Worm (Caenorhabditis elegans) whole organism, young adult: ENCODE results near the gene ugt-58.

Source experiments
- B0261.1 ChIP-seq: sonication (generic microtip); optimal IDR thresholded peaks from 2 replicates; lab custom pipeline; 2016; ENCODE audit warnings: mild to moderate bottlenecking, missing genetic modification characterization, moderate library complexity, missing compliant biosample characterization
- C06A6.2 ChIP-seq: fragments of 200-800 bp; sonication (Bioruptor generic); conservative IDR thresholded peaks from 2 replicates; pipeline ENCODE4 v1.3.6; 2022; ENCODE audit warnings: missing genetic modification characterization, missing compliant biosample characterization
- D2030.7 ChIP-seq: fragments of 200-800 bp; sonication (Bioruptor generic); IDR thresholded peaks from 2 replicates; pipeline ENCODE4 v1.3.6; 2022; ENCODE audit warnings: missing genetic modification reagents, missing genetic modification characterization, missing compliant biosample characterization
- F49E8.2 ChIP-seq: sonication (generic microtip); optimal IDR thresholded peaks from 3 replicates; lab custom pipeline; 2017; ENCODE audit warnings: missing genetic modification characterization, mild to moderate bottlenecking, missing compliant biosample characterization, antibody characterized with exemption, moderate library complexity; ENCODE audit not compliant: insufficient read depth
- F55B11.4 ChIP-seq: sonication (generic microtip); optimal IDR thresholded peaks from 2 replicates; lab custom pipeline; 2016; ENCODE audit warnings: missing compliant biosample characterization, missing genetic modification characterization, borderline replicate concordance; ENCODE audit not compliant: insufficient read depth
- T07F8.4 ChIP-seq: sonication (generic microtip); optimal IDR thresholded peaks from 2 replicates; lab custom pipeline; 2016; ENCODE audit warnings: mild to moderate bottlenecking, missing genetic modification characterization, moderate library complexity, missing compliant biosample characterization
- Y53F4B.3 ChIP-seq: fragments of 200-800 bp; sonication (Bioruptor generic); IDR thresholded peaks from 2 replicates; pipeline ENCODE4 v1.3.6; 2022; ENCODE audit warnings: missing genetic modification reagents, missing genetic modification characterization, missing compliant biosample characterization
- Y53G8AR.9 ChIP-seq: fragments of 200-800 bp; sonication (Bioruptor generic); conservative IDR thresholded peaks from 2 replicates; pipeline ENCODE4 v1.3.6; 2022; ENCODE audit warnings: missing genetic modification reagents, missing genetic modification characterization, missing compliant biosample characterization
- Y56A3A.18 ChIP-seq: fragments of 200-800 bp; sonication (Bioruptor generic); IDR thresholded peaks from 2 replicates; pipeline ENCODE4 v1.3.6; 2022; ENCODE audit warnings: missing genetic modification reagents, missing genetic modification characterization, missing compliant biosample characterization
- Y79H2A.3 ChIP-seq: fragments of 200-800 bp; sonication (Bioruptor generic); conservative IDR thresholded peaks from 2 replicates; pipeline ENCODE4 v1.3.6; 2022; ENCODE audit warnings: missing genetic modification reagents, missing genetic modification characterization, missing compliant biosample characterization
- akir-1 ChIP-seq: fragments of 200-800 bp; sonication (Bioruptor generic); optimal IDR thresholded peaks from 2 replicates; lab custom pipeline; 2018; ENCODE audit warnings: mild to moderate bottlenecking, missing genetic modification characterization, moderate library complexity, missing compliant biosample characterization
- ama-1 ChIP-seq, 3 experiments: fragments of 150-350 bp in 1 of 3; sonication (generic microtip) in 2 of 3; optimal IDR thresholded peaks; 2 replicates each; lab custom pipeline; 2014 to 2018; ENCODE audit warnings: missing biosample characterization in 2 of 3, missing genetic modification characterization in 2 of 3, missing genetic modification reagents in 2 of 3
- aptf-2 ChIP-seq: fragments of 200-800 bp; sonication (Bioruptor generic); conservative IDR thresholded peaks from 2 replicates; pipeline ENCODE4 v1.3.6; 2022; ENCODE audit warnings: missing genetic modification reagents, missing genetic modification characterization, missing compliant biosample characterization
- athp-1 ChIP-seq: sonication (generic microtip); optimal IDR thresholded peaks from 2 replicates; lab custom pipeline; 2017; ENCODE audit warnings: mild to moderate bottlenecking, missing genetic modification characterization, missing compliant biosample characterization
- attf-3 ChIP-seq: fragments of 200-800 bp; sonication (Bioruptor generic); conservative IDR thresholded peaks from 2 replicates; pipeline ENCODE4 v1.3.6; 2022; ENCODE audit warnings: missing genetic modification reagents, missing genetic modification characterization, missing compliant biosample characterization
- attf-6 ChIP-seq: fragments of 200-800 bp; sonication (Bioruptor generic); IDR thresholded peaks from 2 replicates; pipeline ENCODE4 v1.3.6; 2022; ENCODE audit warnings: missing genetic modification reagents, missing genetic modification characterization, missing compliant biosample characterization
- ccch-3 ChIP-seq: fragments of 200-800 bp; sonication (Bioruptor generic); optimal IDR thresholded peaks from 2 replicates; lab custom pipeline; 2018; ENCODE audit warnings: mild to moderate bottlenecking, missing genetic modification characterization, missing compliant biosample characterization
- ceh-79 ChIP-seq: sonication (generic microtip); optimal IDR thresholded peaks from 2 replicates; lab custom pipeline; 2017; ENCODE audit warnings: mild to moderate bottlenecking, missing genetic modification characterization, missing compliant biosample characterization
- ceh-91 ChIP-seq: fragments of 200-800 bp; sonication (Bioruptor generic); IDR thresholded peaks from 2 replicates; pipeline ENCODE4 v1.3.6; 2022; ENCODE audit warnings: missing genetic modification reagents, missing genetic modification characterization, missing compliant biosample characterization
- chd-7 ChIP-seq: sonication (generic microtip); optimal IDR thresholded peaks from 2 replicates; lab custom pipeline; 2016; ENCODE audit warnings: mild to moderate bottlenecking, missing genetic modification characterization, moderate library complexity, missing compliant biosample characterization
- die-1 ChIP-seq: sonication (generic microtip); optimal IDR thresholded peaks from 2 replicates; lab custom pipeline; 2016; ENCODE audit warnings: missing genotype, mild to moderate bottlenecking, missing genetic modification characterization, missing compliant biosample characterization
- dox-1 ChIP-seq: fragments of 200-800 bp; sonication (Bioruptor generic); IDR thresholded peaks from 2 replicates; pipeline ENCODE4 v1.3.6; 2022; ENCODE audit warnings: missing genetic modification reagents, missing genetic modification characterization, missing compliant biosample characterization
- ets-4 ChIP-seq: fragments of 200-800 bp; sonication (Bioruptor generic); optimal IDR thresholded peaks from 2 replicates; lab custom pipeline; 2018; ENCODE audit warnings: mild to moderate bottlenecking, missing genetic modification characterization, missing compliant biosample characterization
- him-1 ChIP-seq: sonication (generic microtip); optimal IDR thresholded peaks from 2 replicates; lab custom pipeline; 2016; ENCODE audit warnings: missing genotype, missing genetic modification reagents, missing genetic modification characterization, missing compliant biosample characterization
- let-526 ChIP-seq: fragments of 200-800 bp; sonication (Bioruptor generic); IDR thresholded peaks from 2 replicates; pipeline ENCODE4 v1.3.6; 2022; ENCODE audit warnings: missing genetic modification reagents, missing genetic modification characterization, missing compliant biosample characterization
- lin-26 ChIP-seq: fragments of 200-800 bp; sonication (Bioruptor generic); IDR thresholded peaks from 2 replicates; pipeline ENCODE4 v1.3.6; 2022; ENCODE audit warnings: missing genetic modification reagents, missing genetic modification characterization, missing compliant biosample characterization
- lin-40 ChIP-seq: sonication (generic microtip); optimal IDR thresholded peaks from 2 replicates; lab custom pipeline; 2016; ENCODE audit warnings: missing genetic modification characterization, mild to moderate bottlenecking, missing compliant biosample characterization, missing genotype, missing genetic modification reagents
- lir-1 ChIP-seq: fragments of 200-800 bp; sonication (Bioruptor generic); conservative IDR thresholded peaks from 2 replicates; pipeline ENCODE4 v1.3.6; 2022; ENCODE audit warnings: missing genetic modification reagents, missing genetic modification characterization, missing compliant biosample characterization
- lsy-27 ChIP-seq: sonication (generic microtip); optimal IDR thresholded peaks from 2 replicates; lab custom pipeline; 2017; ENCODE audit warnings: missing genetic modification characterization, mild to moderate bottlenecking, missing compliant biosample characterization, antibody characterized with exemption, missing genotype, borderline replicate concordance; ENCODE audit not compliant: insufficient read depth
- mel-28 ChIP-seq: sonication (generic microtip); optimal IDR thresholded peaks from 2 replicates; lab custom pipeline; 2016; ENCODE audit warnings: borderline replicate concordance, mild to moderate bottlenecking, missing genetic modification characterization, missing compliant biosample characterization
- mes-4 ChIP-seq: sonication (generic microtip); optimal IDR thresholded peaks from 2 replicates; lab custom pipeline; 2016; ENCODE audit warnings: missing genotype, missing genetic modification characterization, missing compliant biosample characterization
- nfya-2 ChIP-seq: fragments of 200-800 bp; sonication (Bioruptor generic); IDR thresholded peaks from 2 replicates; pipeline ENCODE4 v1.3.6; 2022; ENCODE audit warnings: missing genetic modification reagents, missing genetic modification characterization, missing compliant biosample characterization
- nhr-80 ChIP-seq: sonication (generic microtip); optimal IDR thresholded peaks from 2 replicates; lab custom pipeline; 2016; ENCODE audit warnings: missing genetic modification characterization, missing compliant biosample characterization
- nhr-90 ChIP-seq: sonication (generic microtip); optimal IDR thresholded peaks from 2 replicates; lab custom pipeline; 2016; ENCODE audit warnings: missing genotype, mild to moderate bottlenecking, missing genetic modification characterization, missing compliant biosample characterization
- pbrm-1 ChIP-seq: fragments of 200-800 bp; sonication (Bioruptor generic); IDR thresholded peaks from 2 replicates; pipeline ENCODE4 v1.3.6; 2022; ENCODE audit warnings: missing genetic modification reagents, missing genetic modification characterization, missing compliant biosample characterization
- rcor-1 ChIP-seq: fragments of 200-800 bp; sonication (Bioruptor generic); IDR thresholded peaks from 2 replicates; pipeline ENCODE4 v1.3.6; 2022; ENCODE audit warnings: missing genetic modification reagents, missing genetic modification characterization, missing compliant biosample characterization
- rec-8 ChIP-seq, 2 experiments: sonication (generic microtip); optimal IDR thresholded peaks; 2 replicates each; lab custom pipeline; 2016; ENCODE audit warnings: mild to moderate bottlenecking in 2 of 2, missing genetic modification characterization in 2 of 2, missing genetic modification reagents in 2 of 2, missing genotype in 2 of 2, missing biosample characterization in 1 of 2, missing compliant biosample characterization in 1 of 2, moderate library complexity in 1 of 2
- repo-1 ChIP-seq: sonication (generic microtip); optimal IDR thresholded peaks from 2 replicates; lab custom pipeline; 2017; ENCODE audit warnings: mild to moderate bottlenecking, missing genetic modification characterization, missing compliant biosample characterization
- rpc-1 ChIP-seq, 2 experiments: fragments of 150-350 bp in 1 of 2; sonication (generic microtip) in 1 of 2; optimal IDR thresholded peaks; 2 replicates each; lab custom pipeline; 2014 to 2018; ENCODE audit warnings: missing biosample characterization in 1 of 2, missing genetic modification characterization in 1 of 2, missing genetic modification reagents in 1 of 2, missing genotype in 1 of 2
- snpc-4 ChIP-seq, 5 experiments: fragments of 150-350 bp in 1 of 5; sonication (generic microtip) in 4 of 5; optimal IDR thresholded peaks; 2 replicates each; lab custom pipeline; 2014 to 2018; ENCODE audit warnings: missing genetic modification characterization in 5 of 5, missing biosample characterization in 3 of 5, antibody characterized with exemption in 2 of 5, mild to moderate bottlenecking in 2 of 5, missing compliant biosample characterization in 2 of 5, missing genotype in 2 of 5, moderate library complexity in 2 of 5, missing genetic modification reagents in 1 of 5
- sptf-2 ChIP-seq: fragments of 200-800 bp; sonication (Bioruptor generic); optimal IDR thresholded peaks from 2 replicates; lab custom pipeline; 2018; ENCODE audit warnings: mild to moderate bottlenecking, missing genetic modification characterization, missing compliant biosample characterization
- tlf-1 ChIP-seq: fragments of 200-800 bp; sonication (Bioruptor generic); optimal IDR thresholded peaks from 2 replicates; lab custom pipeline; 2018; ENCODE audit warnings: mild to moderate bottlenecking, missing genetic modification characterization, missing compliant biosample characterization
- zim-3 ChIP-seq: sonication (generic microtip); optimal IDR thresholded peaks from 2 replicates; lab custom pipeline; 2017; ENCODE audit warnings: mild to moderate bottlenecking, missing genetic modification characterization, moderate library complexity, missing compliant biosample characterization
- ztf-22 ChIP-seq: fragments of 200-800 bp; sonication (Bioruptor generic); optimal IDR thresholded peaks from 2 replicates; lab custom pipeline; 2018; ENCODE audit warnings: mild to moderate bottlenecking, missing genetic modification characterization, moderate library complexity, missing compliant biosample characterization
- ztf-25 ChIP-seq: fragments of 200-800 bp; sonication (Bioruptor generic); IDR thresholded peaks from 2 replicates; pipeline ENCODE4 v1.3.6; 2022; ENCODE audit warnings: missing genetic modification reagents, missing genetic modification characterization, missing compliant biosample characterization
- ztf-28 ChIP-seq: fragments of 200-800 bp; sonication (Bioruptor generic); IDR thresholded peaks from 2 replicates; pipeline ENCODE4 v1.3.6; 2022; ENCODE audit warnings: missing genetic modification reagents, missing genetic modification characterization, missing compliant biosample characterization

ugt-58 gene

ce11 chrII:9621913-9622348 is 35.3 kb upstream of the ugt-58 start:
- TF ChIP-seq ztf-28 (GFP tag; lab: Robert Waterston, UW) (no peak), Y56A3A.18 (GFP tag; lab: Robert Waterston, UW) (0 out of 2 replicates have a peak, but pooled peaks have one; percentile 17), B0261.1 (no peak), athp-1 (tag; lab: Kevin White, UChicago) (no peak), D2030.7 (no peak), Y53F4B.3 (GFP tag; lab: Robert Waterston, UW) (no peak), T07F8.4 (tag; lab: Kevin White, UChicago) (no peak), mel-28 (tag; lab: Kevin White, UChicago) (no peak), mes-4 (tag; lab: Kevin White, UChicago) (no peak), Y79H2A.3 (GFP tag; lab: Robert Waterston, UW) (no peak), pbrm-1 (0 out of 2 replicates have a peak, but pooled peaks have one; percentile 25), rec-8 (tag; optimal IDR thresholded peaks at IDR 0.05; lab: Kevin White, UChicago) (no peak), lsy-27 (tag; lab: Kevin White, UChicago) (no peak), him-1 (tag; lab: Kevin White, UChicago) (no peak), chd-7 (tag; lab: Kevin White, UChicago) (no peak), lin-26 (GFP tag; lab: Robert Waterston, UW) (no peak), snpc-4 (GFP tag; optimal IDR thresholded peaks at IDR 0.05; lab: Kevin White, UChicago) (no peak), snpc-4 (tag; optimal IDR thresholded peaks at IDR 0.05; lab: Kevin White, UChicago) (no peak), attf-6 (GFP tag; lab: Robert Waterston, UW) (no peak), dox-1 (GFP tag; lab: Robert Waterston, UW) (peak; percentile 45; the same call in 1 of the 2 replicates), F55B11.4 (no peak), ccch-3 (no peak), aptf-2 (no peak), ztf-22 (GFP tag; lab: Kevin White, UChicago) (peak; percentile 31), rpc-1 (optimal IDR thresholded peaks at IDR 0.05; lab: Kevin White, UChicago) (no peak), rpc-1 (tag; optimal IDR thresholded peaks at IDR 0.05; lab: Kevin White, UChicago) (no peak), attf-3 (GFP tag; lab: Robert Waterston, UW) (no peak), die-1 (no peak), tlf-1 (peak; percentile 39), F49E8.2 (tag; lab: Kevin White, UChicago) (no peak), lin-40 (tag; lab: Kevin White, UChicago) (no peak), repo-1 (no peak), lir-1 (GFP tag; lab: Robert Waterston, UW) (no peak; the same call in 1 of the 2 replicates), zim-3 (tag; lab: Kevin White, UChicago) (no peak), C06A6.2 (no peak), Y53G8AR.9 (GFP tag; lab: Robert Waterston, UW) (0 out of 2 replicates have a peak, but pooled peaks have one; percentile 46), ama-1 (optimal IDR thresholded peaks at IDR 0.05; lab: Kevin White, UChicago) (no peak), ama-1 (GFP tag; optimal IDR thresholded peaks at IDR 0.05; lab: Kevin White, UChicago) (no peak), ceh-79 (tag; lab: Kevin White, UChicago) (no peak), nfya-2 (GFP tag; lab: Robert Waterston, UW) (no peak), ets-4 (no peak), nhr-90 (peak; percentile 16), ceh-91 (GFP tag; lab: Robert Waterston, UW) (no peak), akir-1 (GFP tag; lab: Kevin White, UChicago) (peak; percentile 6), nhr-80 (tag; lab: Kevin White, UChicago) (peak; percentile 92), sptf-2 (GFP tag; lab: Kevin White, UChicago) (no peak), rcor-1 (GFP tag; lab: Robert Waterston, UW) (no peak), let-526 (GFP tag; lab: Robert Waterston, UW) (0 out of 2 replicates have a peak, but pooled peaks have one; percentile 57), ztf-25 (GFP tag; lab: Robert Waterston, UW) (no peak)
